Fruit fly (Drosophila melanogaster) whole organism, embryonic: ENCODE data around the gene aos.

Experiments
- Aef1 ChIP-seq: fragments of 200-800 bp; sonication (Bioruptor generic); IDR thresholded peaks from 3 replicates; pipeline ENCODE4 v1.3.6; 2022; ENCODE audit warnings: missing biosample characterization, missing genetic modification characterization
- Awh ChIP-seq: fragments of 200-800 bp; sonication (Bioruptor generic); IDR thresholded peaks from 2 replicates; pipeline ENCODE4, ENCODE4 v1.3.6; 2022; ENCODE audit warnings: missing biosample characterization, missing genetic modification characterization
- CG10147 ChIP-seq: fragments of 200-800 bp; sonication (Bioruptor generic); optimal IDR thresholded peaks from 2 replicates; lab custom pipeline; 2019; ENCODE audit warnings: missing biosample characterization, mild to moderate bottlenecking, missing genetic modification characterization, moderate library complexity
- CG10274 ChIP-seq: fragments of 200-800 bp; sonication (Bioruptor generic); optimal IDR thresholded peaks from 3 replicates; lab custom pipeline; 2017; ENCODE audit warnings: missing biosample characterization, mild to moderate bottlenecking, missing genetic modification characterization
- CG11247 ChIP-seq: fragments of 200-800 bp; sonication (Bioruptor generic); IDR thresholded peaks from 2 replicates; pipeline ENCODE4 v1.3.6; 2022; ENCODE audit warnings: missing biosample characterization, missing genetic modification characterization
- CG13775 ChIP-seq: fragments of 200-800 bp; sonication (Bioruptor generic); optimal IDR thresholded peaks from 3 replicates; lab custom pipeline; 2017; ENCODE audit warnings: missing biosample characterization, mild to moderate bottlenecking, missing genetic modification characterization
- CG1603 ChIP-seq: fragments of 200-800 bp; sonication (Bioruptor generic); optimal IDR thresholded peaks from 2 replicates; lab custom pipeline; 2019; ENCODE audit warnings: missing biosample characterization, mild to moderate bottlenecking, missing genetic modification characterization, moderate library complexity
- CG17361 ChIP-seq: fragments of 200-800 bp; sonication (Bioruptor generic); IDR thresholded peaks from 3 replicates; pipeline ENCODE4 v1.3.6; 2022; ENCODE audit warnings: missing biosample characterization, missing genetic modification characterization
- CG17612 ChIP-seq: fragments of 200-800 bp; sonication (Bioruptor generic); IDR thresholded peaks from 2 replicates; pipeline ENCODE4 v1.3.6; 2022; ENCODE audit warnings: missing biosample characterization, missing genetic modification characterization
- CG18011 ChIP-seq: fragments of 200-800 bp; sonication (Bioruptor generic); optimal IDR thresholded peaks from 2 replicates; lab custom pipeline; 2017; ENCODE audit warnings: missing biosample characterization, missing genetic modification characterization, mild to moderate bottlenecking, moderate library complexity, missing genotype
- CG18476 ChIP-seq: fragments of 200-800 bp; sonication (Bioruptor generic); optimal IDR thresholded peaks from 2 replicates; lab custom pipeline; 2016; ENCODE audit warnings: missing biosample characterization, mild to moderate bottlenecking, missing genetic modification characterization
- CG43689 ChIP-seq: fragments of 200-800 bp; sonication (Bioruptor generic); IDR thresholded peaks from 2 replicates; pipeline ENCODE4 v1.3.6; 2022; ENCODE audit warnings: missing biosample characterization, missing genetic modification characterization
- CG6791 ChIP-seq: fragments of 200-800 bp; sonication (Bioruptor generic); IDR thresholded peaks from 3 replicates; pipeline ENCODE4 v1.3.6; 2022; ENCODE audit warnings: missing biosample characterization, missing genetic modification characterization; ENCODE audit not compliant: partially characterized antibody
- CG7745 ChIP-seq: fragments of 200-800 bp; sonication (Bioruptor generic); optimal IDR thresholded peaks from 2 replicates; lab custom pipeline; 2018; ENCODE audit warnings: missing biosample characterization, mild to moderate bottlenecking, missing genetic modification characterization, moderate library complexity
- CG8478 ChIP-seq: fragments of >200 bp; optimal IDR thresholded peaks from 2 replicates; lab custom pipeline; 2018
- Dip2 ChIP-seq: fragments of 200-800 bp; sonication (Bioruptor generic); IDR thresholded peaks from 2 replicates; pipeline ENCODE4 v1.3.6; 2022; ENCODE audit warnings: missing biosample characterization, missing genetic modification characterization
- Dref ChIP-seq: fragments of 200-800 bp; sonication (Bioruptor generic); IDR thresholded peaks from 2 replicates; pipeline ENCODE4 v1.3.6; 2022; ENCODE audit warnings: missing biosample characterization, missing genetic modification characterization
- E2f2 ChIP-seq: fragments of 200-800 bp; sonication (Bioruptor generic); IDR thresholded peaks from 2 replicates; pipeline ENCODE4 v1.3.6; 2022; ENCODE audit warnings: missing biosample characterization, missing genetic modification characterization
- Gug ChIP-seq: fragments of 200-800 bp; sonication (Bioruptor generic); IDR thresholded peaks from 4 replicates; pipeline ENCODE4 v1.3.6; 2022; ENCODE audit warnings: missing biosample characterization, missing genetic modification characterization
- HLHmδ ChIP-seq: fragments of 200-800 bp; sonication (Bioruptor generic); optimal IDR thresholded peaks from 2 replicates; lab custom pipeline; 2018; ENCODE audit warnings: missing biosample characterization, mild to moderate bottlenecking, missing genetic modification characterization, moderate library complexity
- Kr ChIP-seq: fragments of 200-800 bp; sonication (Bioruptor generic); optimal IDR thresholded peaks from 2 replicates; lab custom pipeline; 2017; ENCODE audit warnings: missing biosample characterization, mild to moderate bottlenecking, missing genetic modification characterization
- Lhr ChIP-seq: fragments of 200-800 bp; sonication (Bioruptor generic); optimal IDR thresholded peaks from 3 replicates; lab custom pipeline; 2017; ENCODE audit warnings: mild to moderate bottlenecking, missing biosample characterization, missing genetic modification reagents, missing genetic modification characterization
- Med ChIP-seq: fragments of 200-800 bp; sonication (Bioruptor generic); peaks from one replicate; lab custom pipeline; 2016; ENCODE audit warnings: missing biosample characterization, missing genetic modification characterization, mild to moderate bottlenecking, inconsistent platforms, moderate library complexity
- Mes4 ChIP-seq: fragments of 200-800 bp; sonication (Bioruptor generic); optimal IDR thresholded peaks from 2 replicates; lab custom pipeline; 2016; ENCODE audit warnings: missing biosample characterization, missing genetic modification characterization
- Mrtf ChIP-seq: fragments of 200-800 bp; sonication (Bioruptor generic); IDR thresholded peaks from 3 replicates; pipeline ENCODE4 v1.3.6; 2022; ENCODE audit warnings: missing biosample characterization, missing genetic modification characterization
- Myb ChIP-seq: fragments of 200-800 bp; sonication (Bioruptor generic); optimal IDR thresholded peaks from 2 replicates; lab custom pipeline; 2016; ENCODE audit warnings: missing biosample characterization, missing genetic modification characterization
- NFAT ChIP-seq: fragments of 200-800 bp; sonication (Bioruptor generic); IDR thresholded peaks from 2 replicates; pipeline ENCODE4 v1.3.6; 2022; ENCODE audit warnings: missing biosample characterization, missing genetic modification characterization
- Neu2 ChIP-seq: fragments of 200-800 bp; sonication (Bioruptor generic); optimal IDR thresholded peaks from 3 replicates; lab custom pipeline; 2016; ENCODE audit warnings: missing biosample characterization, missing genetic modification characterization, borderline replicate concordance
- Sox102F ChIP-seq: fragments of 200-800 bp; sonication (Bioruptor generic); optimal IDR thresholded peaks from 2 replicates; lab custom pipeline; 2018; ENCODE audit warnings: missing biosample characterization, mild to moderate bottlenecking, missing genetic modification characterization, moderate library complexity
- Tbp ChIP-seq: fragments of >200 bp; optimal IDR thresholded peaks from 2 replicates; lab custom pipeline; 2018; ENCODE audit warnings: missing biosample characterization, missing genetic modification characterization
- Xrp1 ChIP-seq: fragments of 200-800 bp; sonication (Bioruptor generic); IDR thresholded peaks from 2 replicates; pipeline ENCODE4 v1.3.6; 2022; ENCODE audit warnings: missing biosample characterization, missing genetic modification characterization
- ato ChIP-seq: fragments of 200-800 bp; sonication (Bioruptor generic); IDR thresholded peaks from 2 replicates; pipeline ENCODE4 v1.3.6; 2022; ENCODE audit warnings: missing biosample characterization, missing genetic modification characterization; ENCODE audit not compliant: partially characterized antibody
- bcd ChIP-seq: fragments of 200-800 bp; sonication (Bioruptor generic); optimal IDR thresholded peaks from 2 replicates; lab custom pipeline; 2017; ENCODE audit warnings: missing biosample characterization, mild to moderate bottlenecking, missing genetic modification characterization
- bsh ChIP-seq, 2 experiments: fragments of 200-800 bp; sonication (Bioruptor generic); optimal IDR thresholded peaks; 2 replicates each; lab custom pipeline; 2017 to 2018; ENCODE audit warnings: mild to moderate bottlenecking in 2 of 2, missing biosample characterization in 2 of 2, missing genetic modification characterization in 2 of 2, moderate library complexity in 1 of 2
- cas ChIP-seq: fragments of 200-800 bp; sonication (Bioruptor generic); IDR thresholded peaks from 2 replicates; pipeline ENCODE4 v1.3.6; 2022; ENCODE audit warnings: missing biosample characterization, missing genetic modification characterization
- cato ChIP-seq: fragments of 200-800 bp; sonication (Bioruptor generic); optimal IDR thresholded peaks from 2 replicates; lab custom pipeline; 2016; ENCODE audit warnings: missing biosample characterization, missing genetic modification characterization, borderline replicate concordance
- crol ChIP-seq: fragments of 200-800 bp; sonication (Bioruptor generic); IDR thresholded peaks from 2 replicates; pipeline ENCODE4 v1.3.6; 2022; ENCODE audit warnings: missing biosample characterization, missing genetic modification characterization
- dpn ChIP-seq, 2 experiments: fragments of 200-800 bp; sonication (Bioruptor generic); optimal IDR thresholded peaks; 3 replicates each; lab custom pipeline; 2016; ENCODE audit warnings: missing biosample characterization in 2 of 2, missing genetic modification characterization in 2 of 2
- ewg ChIP-seq: fragments of 200-800 bp; sonication (Bioruptor generic); optimal IDR thresholded peaks from 3 replicates; lab custom pipeline; 2017; ENCODE audit warnings: mild to moderate bottlenecking, missing biosample characterization, missing genetic modification reagents, missing genetic modification characterization
- exex ChIP-seq: fragments of 200-800 bp; sonication (Bioruptor generic); optimal IDR thresholded peaks from 4 replicates; lab custom pipeline; 2018; ENCODE audit warnings: missing biosample characterization, mild to moderate bottlenecking, missing genetic modification characterization, moderate library complexity
- gem ChIP-seq: fragments of 200-800 bp; sonication (Bioruptor generic); optimal IDR thresholded peaks from 2 replicates; lab custom pipeline; 2019; ENCODE audit warnings: missing biosample characterization, mild to moderate bottlenecking, missing genetic modification characterization, moderate library complexity
- grn ChIP-seq: fragments of 200-800 bp; sonication (Bioruptor generic); optimal IDR thresholded peaks from 3 replicates; lab custom pipeline; 2017; ENCODE audit warnings: missing biosample characterization, missing genetic modification characterization
- gsb-n ChIP-seq: fragments of 200-800 bp; sonication (Bioruptor generic); optimal IDR thresholded peaks from 3 replicates; lab custom pipeline; 2018; ENCODE audit warnings: missing biosample characterization, mild to moderate bottlenecking, missing genetic modification characterization
- her ChIP-seq: fragments of 200-800 bp; sonication (Bioruptor generic); optimal IDR thresholded peaks from 2 replicates; lab custom pipeline; 2016; ENCODE audit warnings: missing biosample characterization, missing genetic modification characterization
- insv ChIP-seq, 2 experiments: fragments of 200-800 bp; sonication (Bioruptor generic); optimal IDR thresholded peaks; 3 replicates each; lab custom pipeline; 2016 to 2018; ENCODE audit warnings: missing biosample characterization in 2 of 2, missing genetic modification characterization in 2 of 2
- luna ChIP-seq: fragments of 200-800 bp; sonication (Bioruptor generic); optimal IDR thresholded peaks from 2 replicates; lab custom pipeline; 2016; ENCODE audit warnings: missing biosample characterization, missing genetic modification characterization
- org-1 ChIP-seq: fragments of 200-800 bp; sonication (Bioruptor generic); optimal IDR thresholded peaks from 2 replicates; lab custom pipeline; 2017; ENCODE audit warnings: missing biosample characterization, missing genetic modification characterization
- sc ChIP-seq, 3 experiments: fragments of >200 bp in 2 of 3; fragments of 200-800 bp in 1 of 3; sonication (Bioruptor generic) in 1 of 3; optimal IDR thresholded peaks; 2 replicates in 2 of 3; 3 replicates in 1 of 3; lab custom pipeline; 2017; ENCODE audit warnings: mild to moderate bottlenecking in 1 of 3, missing biosample characterization in 1 of 3, missing genetic modification characterization in 1 of 3, missing genetic modification reagents in 1 of 3
- slou ChIP-seq: fragments of 200-800 bp; sonication (Bioruptor generic); optimal IDR thresholded peaks from 3 replicates; lab custom pipeline; 2016; ENCODE audit warnings: missing biosample characterization, missing genetic modification characterization
- wek ChIP-seq: fragments of 200-800 bp; sonication (Bioruptor generic); optimal IDR thresholded peaks from 3 replicates; lab custom pipeline; 2018; ENCODE audit warnings: missing biosample characterization, mild to moderate bottlenecking, missing genetic modification characterization, moderate library complexity
- zen2 ChIP-seq: fragments of 200-800 bp; sonication (Bioruptor generic); IDR thresholded peaks from 3 replicates; pipeline ENCODE4 v1.3.6; 2022; ENCODE audit warnings: missing biosample characterization, missing genetic modification characterization; ENCODE audit not compliant: partially characterized antibody
- zfh2 ChIP-seq: fragments of 200-800 bp; sonication (Bioruptor generic); optimal IDR thresholded peaks from 2 replicates; lab custom pipeline; 2016; ENCODE audit warnings: missing biosample characterization, missing genetic modification characterization

aos gene

dm6 chr3L:16482167-16482566 lies 1.3 kb downstream of the aos start (continued):
- TF ChIP-seq sc (optimal IDR thresholded peaks at IDR 0.05; lab: Kevin White, UChicago) = no peak
- TF ChIP-seq sc (GFP tag; optimal IDR thresholded peaks at IDR 0.05; lab: Kevin White, UChicago) = no peak
- no peak for TF ChIP-seq Mes4 (GFP tag; lab: Kevin White, UChicago)
- no peak for TF ChIP-seq Dip2 (GFP tag; lab: Robert Waterston, UW)
- TF ChIP-seq Lhr (GFP tag; lab: Kevin White, UChicago) = no peak
- TF ChIP-seq grn (GFP tag; lab: Kevin White, UChicago) = no peak
- TF ChIP-seq cato (GFP tag; lab: Kevin White, UChicago) = no peak
- no peak for TF ChIP-seq exex
- peak; percentile 55 for TF ChIP-seq gem (tag; lab: Kevin White, UChicago)
- TF ChIP-seq crol (GFP tag; lab: Robert Waterston, UW) = no peak
- no peak for TF ChIP-seq E2f2
- no peak for TF ChIP-seq Mrtf (GFP tag; lab: Robert Waterston, UW)
- TF ChIP-seq gsb-n (tag; lab: Kevin White, UChicago) = no peak
- TF ChIP-seq Kr (GFP tag; lab: Kevin White, UChicago) = no peak
- TF ChIP-seq CG6791 (GFP tag; lab: Robert Waterston, UW) = no peak
- no peak for TF ChIP-seq luna (GFP tag; lab: Kevin White, UChicago)
- no peak for TF ChIP-seq slou (GFP tag; lab: Kevin White, UChicago)
- TF ChIP-seq zfh2 = no peak
- no peak for TF ChIP-seq her
- no peak for TF ChIP-seq Neu2 (GFP tag; lab: Kevin White, UChicago)
- no peak for TF ChIP-seq wek (GFP tag; lab: Kevin White, UChicago)
- TF ChIP-seq ato (GFP tag; lab: Robert Waterston, UW) = no peak
- TF ChIP-seq Xrp1 = no peak
- peak; percentile 59 for TF ChIP-seq CG1603 (tag; lab: Kevin White, UChicago)
- TF ChIP-seq Gug = no peak
- no peak for TF ChIP-seq CG11247 (GFP tag; lab: Robert Waterston, UW)
- TF ChIP-seq Aef1 (GFP tag; lab: Robert Waterston, UW) = no peak
- no peak for TF ChIP-seq CG17612
- TF ChIP-seq CG17361 (GFP tag; lab: Robert Waterston, UW) = no peak
- no peak for TF ChIP-seq insv (GFP tag; optimal IDR thresholded peaks at IDR 0.05; lab: Kevin White, UChicago)
- TF ChIP-seq HLHmδ = no peak
- TF ChIP-seq Dref = no peak
- peak; percentile 81 for TF ChIP-seq Med
- TF ChIP-seq Awh = peak; percentile 36; the same call in 1 of the 2 replicates
- TF ChIP-seq bcd (GFP tag; lab: Kevin White, UChicago) = peak; percentile 14
- TF ChIP-seq zen2 = no peak
- TF ChIP-seq Myb = no peak
- no peak for TF ChIP-seq CG43689 (GFP tag; lab: Robert Waterston, UW)
- TF ChIP-seq org-1 (GFP tag; lab: Kevin White, UChicago) = no peak
- peak; percentile 70 for TF ChIP-seq Sox102F
- no peak for TF ChIP-seq NFAT
- TF ChIP-seq Tbp (GFP tag; lab: Kevin White, UChicago) = no peak
- TF ChIP-seq CG10274 = no peak
- TF ChIP-seq CG18011 (GFP tag; lab: Kevin White, UChicago) = no peak
- TF ChIP-seq CG13775 (GFP tag; lab: Kevin White, UChicago) = no peak
- TF ChIP-seq bsh (GFP tag; optimal IDR thresholded peaks at IDR 0.05; lab: Kevin White, UChicago) = no peak
- no peak for TF ChIP-seq CG10147 (GFP tag; lab: Kevin White, UChicago)
- no peak for TF ChIP-seq cas (GFP tag; lab: Robert Waterston, UW)
- TF ChIP-seq CG8478 (lab: Kevin White, UChicago) = no peak
- TF ChIP-seq CG18476 (GFP tag; lab: Kevin White, UChicago) = no peak
- no peak for TF ChIP-seq dpn (GFP tag; optimal IDR thresholded peaks at IDR 0.05; lab: Kevin White, UChicago)
- no peak for TF ChIP-seq ewg (GFP tag; lab: Kevin White, UChicago)
- TF ChIP-seq CG7745 (tag; lab: Kevin White, UChicago) = no peak
